Worm (Caenorhabditis elegans): Measurements from ENCODE around the gene Y37E11AL.12.

The Y37E11AL.12 gene

DNA sequence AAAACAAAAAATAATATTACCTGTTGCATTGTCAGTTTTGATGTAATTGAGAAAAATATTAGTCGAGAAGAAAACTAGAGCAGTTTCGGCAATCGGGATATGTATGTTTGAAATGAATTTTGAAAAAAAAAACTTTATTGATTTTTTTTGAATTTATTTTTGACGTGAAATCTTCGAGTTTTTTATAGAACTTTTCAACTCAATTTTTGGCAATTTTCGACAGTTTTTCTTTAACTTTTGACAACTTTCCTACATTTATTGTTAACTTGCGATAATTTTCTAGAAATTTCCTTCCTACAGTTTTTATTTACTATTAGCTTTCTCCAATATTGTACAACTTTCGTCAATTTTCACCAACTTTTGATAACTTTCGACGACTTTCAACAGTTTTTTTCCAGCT is at the start of gene Y37E11AL.12:
Y37E11AL.12 (minus strand) TSS at position 101 of the 400 bp plus-strand sequence.
- TF ChIP-seq unc-62 (GFP tag; optimal IDR thresholded peaks at IDR 0.05), result no peak

DNA sequence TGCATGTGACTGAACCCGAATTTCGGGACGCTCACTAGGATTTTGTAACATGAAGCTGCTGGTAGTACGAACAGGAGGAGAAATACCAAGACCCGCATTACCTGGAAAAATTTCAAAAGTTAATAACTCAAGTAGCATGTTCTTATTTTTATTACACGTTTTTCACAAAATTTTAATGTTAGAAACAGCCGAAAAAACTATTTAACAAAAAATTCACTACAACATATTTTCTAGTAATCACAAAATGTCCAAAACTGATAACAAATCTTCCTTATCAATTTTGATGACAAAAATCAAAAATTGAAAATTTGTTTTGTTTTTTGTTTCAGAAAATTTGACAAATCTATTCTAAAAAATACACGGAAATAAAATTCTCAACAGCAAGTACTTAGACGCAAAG is 49.2 kb upstream of the Y37E11AL.12 start, which contains the start of gene ugt-45:
ugt-45 (minus strand) TSS at position 101 of the 400 bp plus-strand sequence.
- no peak for TF ChIP-seq unc-62 (GFP tag; optimal IDR thresholded peaks at IDR 0.05)

DNA sequence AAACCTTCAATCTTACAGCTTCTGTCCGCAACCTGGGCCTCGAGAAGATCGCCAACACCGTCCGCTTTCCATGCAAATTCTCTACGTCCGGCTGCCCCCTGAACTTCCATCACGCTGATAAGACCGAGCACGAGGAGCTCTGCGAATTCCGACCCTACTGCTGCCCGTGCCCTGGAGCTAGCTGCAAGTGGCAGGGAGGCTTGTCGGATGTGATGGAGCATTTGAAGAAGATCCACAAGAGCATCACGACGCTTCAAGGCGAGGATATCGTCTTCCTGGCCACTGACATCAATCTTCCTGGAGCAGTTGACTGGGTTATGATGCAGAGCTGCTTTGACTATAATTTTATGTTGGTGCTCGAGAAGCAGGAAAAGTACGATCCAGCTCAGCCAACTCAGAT is 44.0 kb upstream of the Y37E11AL.12 start:
- no peak for TF ChIP-seq unc-62 (GFP tag; optimal IDR thresholded peaks at IDR 0.05)

DNA sequence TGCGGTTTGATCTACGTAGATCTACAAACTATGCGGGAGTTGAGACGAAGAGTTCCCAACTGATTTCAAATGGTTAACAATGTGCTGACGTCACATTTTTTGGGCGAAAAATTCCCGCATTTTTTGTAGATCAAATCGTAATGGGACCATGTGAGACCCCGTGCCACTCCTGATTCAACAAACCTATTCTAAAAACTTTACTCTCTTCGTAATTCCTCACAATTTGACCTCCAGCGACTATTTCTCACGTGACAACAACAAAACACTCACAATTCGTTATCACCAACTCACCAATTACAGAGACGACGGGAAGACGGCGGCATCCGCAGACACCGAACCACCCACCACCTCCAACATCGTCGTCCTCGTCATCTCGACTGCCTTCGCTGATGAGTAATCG is 42.0 kb upstream of the Y37E11AL.12 start, which contains the start of gene siah-1:
siah-1 (plus strand) TSS at position 301 of the 400 bp plus-strand sequence.
- no peak for TF ChIP-seq unc-62 (GFP tag; optimal IDR thresholded peaks at IDR 0.05)

DNA sequence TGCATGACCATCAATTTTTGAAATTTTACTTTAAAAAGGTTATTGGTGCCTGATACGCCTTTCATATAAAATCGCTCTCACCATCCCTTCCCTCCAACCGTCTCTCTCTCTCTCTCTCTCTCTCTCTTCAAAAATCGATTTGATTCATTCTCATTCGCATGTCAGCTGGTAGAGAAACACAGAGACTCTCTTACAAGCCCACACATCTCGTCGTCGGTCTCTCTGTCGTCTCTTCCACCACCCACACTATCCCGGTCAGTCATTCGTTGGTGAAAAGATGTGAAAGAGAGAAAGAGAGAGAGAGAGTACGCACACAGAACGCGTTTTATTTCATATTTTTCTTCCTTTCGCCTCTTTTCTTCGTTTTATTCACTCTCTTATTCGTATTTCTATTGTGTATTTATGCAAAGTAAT is 40.6 kb upstream of the Y37E11AL.12 start:
- TF ChIP-seq unc-62 (GFP tag; optimal IDR thresholded peaks at IDR 0.05), result no peak

DNA sequence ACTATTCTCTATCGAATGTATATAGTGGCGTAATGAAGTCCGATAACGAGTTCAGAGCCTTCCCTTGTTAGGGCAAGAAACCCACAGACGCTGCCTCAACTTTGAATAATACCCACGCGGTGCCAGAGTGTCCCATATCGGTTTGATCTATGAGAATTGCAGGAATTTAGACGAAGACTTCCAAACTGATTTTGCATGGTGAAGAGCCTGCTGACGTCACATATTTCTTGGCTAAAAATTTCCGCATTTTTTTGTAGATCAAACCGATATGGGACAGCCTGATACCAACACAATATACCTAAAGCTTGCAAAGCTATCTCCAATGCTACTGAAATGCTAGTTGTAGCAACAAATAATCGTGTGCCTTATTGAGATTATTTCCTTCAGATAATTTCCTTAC is 40.1 kb upstream of the Y37E11AL.12 start:
- no peak for TF ChIP-seq unc-62 (GFP tag; optimal IDR thresholded peaks at IDR 0.05)

DNA sequence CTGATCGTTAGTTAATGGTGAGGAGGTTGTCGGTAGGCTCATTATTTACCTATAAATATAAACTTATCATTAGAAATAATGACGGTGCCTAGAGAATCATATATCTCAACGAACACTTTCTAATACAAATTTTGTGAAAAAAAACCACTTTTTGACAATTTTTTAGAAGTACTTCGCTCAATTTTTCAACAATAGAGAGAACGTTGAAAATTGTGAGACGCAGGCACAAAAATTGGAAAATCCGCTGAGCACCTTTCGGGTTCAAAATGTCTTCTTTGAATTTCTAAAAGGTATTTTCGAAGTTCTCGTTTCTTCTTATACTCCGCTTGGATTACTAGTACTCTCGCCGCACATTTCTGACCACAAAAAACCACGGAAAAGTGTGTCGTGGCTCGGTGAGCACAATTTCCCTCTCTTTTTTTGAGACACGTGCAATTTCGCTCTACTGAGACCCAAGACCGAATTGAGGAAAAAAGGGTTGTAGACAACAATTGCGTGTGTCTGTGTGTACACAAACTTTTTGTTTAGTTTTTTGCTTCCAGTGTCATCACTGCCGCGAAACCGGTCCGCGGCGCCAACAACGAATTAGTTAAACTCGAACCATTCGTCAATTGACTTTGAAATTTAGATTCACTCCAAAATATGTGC is 39.2 kb upstream of the Y37E11AL.12 start, which contains the start of gene nape-1:
nape-1 (minus strand) TSS at position 51 of the 648 bp plus-strand sequence.
- TF ChIP-seq unc-62 (GFP tag; optimal IDR thresholded peaks at IDR 0.05), result no peak

DNA sequence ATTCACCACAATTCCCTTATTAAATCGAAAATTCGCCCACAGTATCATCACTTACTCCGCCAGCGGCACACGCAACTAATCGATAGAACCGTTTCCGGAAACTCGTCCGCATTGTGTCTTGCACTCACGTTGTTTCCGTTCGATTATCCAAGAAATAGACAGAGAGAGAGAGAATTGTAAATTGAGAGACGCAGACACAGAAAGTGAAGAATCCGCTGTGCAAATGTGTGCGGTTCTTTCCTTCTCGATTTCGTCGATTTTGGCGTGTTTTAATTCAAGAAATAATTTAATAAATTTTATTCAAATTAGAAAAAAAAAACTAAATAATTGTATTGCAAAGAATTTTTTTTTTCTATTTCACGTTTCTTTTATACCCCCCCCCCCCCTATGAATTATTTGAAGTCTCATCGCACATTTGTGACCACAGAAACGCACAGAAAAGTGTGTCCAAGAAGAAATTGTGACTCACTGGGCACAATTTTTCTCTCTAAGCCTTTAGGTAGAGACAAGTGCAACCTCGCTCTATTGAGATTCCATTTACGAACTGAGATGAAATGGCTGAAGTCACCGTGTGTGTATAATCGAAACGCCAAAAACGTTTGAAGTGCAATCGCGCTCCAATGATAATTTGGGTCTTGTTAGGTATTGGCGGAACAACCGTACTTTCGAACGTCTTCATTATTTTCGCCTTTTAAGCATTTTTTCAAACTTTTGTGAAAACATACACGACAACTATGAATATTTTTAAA is 37.0 kb upstream of the Y37E11AL.12 start, which contains the start of gene nape-2:
nape-2 (minus strand) TSS at position 271 of the 749 bp plus-strand sequence.
- TF ChIP-seq unc-62 (GFP tag; optimal IDR thresholded peaks at IDR 0.05), result no peak

DNA sequence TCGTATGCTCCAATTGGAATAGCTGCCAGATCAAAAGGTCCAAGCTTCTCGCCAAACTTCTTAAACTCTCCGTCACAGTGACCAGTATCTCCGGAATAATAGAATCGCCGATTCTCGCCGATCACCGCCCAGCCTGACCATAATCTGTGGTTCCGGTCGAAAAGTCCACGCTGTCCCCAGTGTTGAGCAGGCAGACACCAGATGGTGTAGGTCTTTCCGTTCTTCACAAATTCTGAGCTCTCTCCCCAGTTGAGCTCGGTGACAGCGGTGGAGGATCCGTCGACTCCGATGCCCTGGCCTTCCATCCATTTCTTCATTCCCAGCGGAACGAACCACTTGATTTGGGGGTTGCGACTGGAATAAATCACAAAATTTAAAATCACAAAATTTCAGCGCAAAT is 34.5 kb upstream of the Y37E11AL.12 start:
- no peak for TF ChIP-seq unc-62 (GFP tag; optimal IDR thresholded peaks at IDR 0.05)

DNA sequence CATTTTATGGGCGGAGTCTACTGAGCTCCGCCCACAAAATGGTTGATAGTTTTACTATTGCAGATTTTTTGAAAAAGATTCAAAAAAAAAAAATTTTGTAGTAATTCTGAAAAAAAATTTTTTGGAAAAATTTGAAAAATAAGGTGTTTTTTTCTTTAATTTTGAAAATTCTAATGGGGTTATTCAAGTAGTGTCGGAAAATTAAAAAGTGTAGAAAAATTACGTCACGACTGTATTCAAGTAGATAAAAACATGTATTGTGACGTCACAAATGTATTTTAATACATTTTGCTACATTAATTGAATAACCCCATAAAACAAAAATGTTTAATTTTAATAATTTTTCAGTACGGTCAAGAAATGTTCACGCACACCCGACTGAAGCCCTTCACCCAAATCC is 31.5 kb upstream of the Y37E11AL.12 start:
- no peak for TF ChIP-seq unc-62 (GFP tag; optimal IDR thresholded peaks at IDR 0.05)

DNA sequence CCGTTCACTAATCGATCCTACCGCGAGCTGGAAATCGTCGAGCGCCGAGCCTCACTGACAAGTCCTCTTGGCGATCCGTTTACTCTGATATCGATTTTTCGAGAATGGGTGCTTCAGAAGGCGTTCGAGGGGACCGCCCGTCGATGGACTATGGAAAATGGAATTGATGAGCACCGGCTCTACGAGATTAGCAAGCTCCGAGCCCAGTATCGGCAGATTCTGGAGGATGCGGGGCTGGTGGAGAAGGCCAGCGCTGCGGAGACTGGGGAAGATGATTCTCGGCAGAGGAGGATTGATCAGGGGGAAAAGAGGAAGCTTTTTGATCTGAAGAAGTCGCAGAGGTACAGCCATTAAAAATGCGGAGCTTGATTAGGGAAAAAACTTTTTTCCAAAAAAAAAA is 29.6 kb upstream of the Y37E11AL.12 start:
- TF ChIP-seq unc-62 (GFP tag; optimal IDR thresholded peaks at IDR 0.05), result no peak

DNA sequence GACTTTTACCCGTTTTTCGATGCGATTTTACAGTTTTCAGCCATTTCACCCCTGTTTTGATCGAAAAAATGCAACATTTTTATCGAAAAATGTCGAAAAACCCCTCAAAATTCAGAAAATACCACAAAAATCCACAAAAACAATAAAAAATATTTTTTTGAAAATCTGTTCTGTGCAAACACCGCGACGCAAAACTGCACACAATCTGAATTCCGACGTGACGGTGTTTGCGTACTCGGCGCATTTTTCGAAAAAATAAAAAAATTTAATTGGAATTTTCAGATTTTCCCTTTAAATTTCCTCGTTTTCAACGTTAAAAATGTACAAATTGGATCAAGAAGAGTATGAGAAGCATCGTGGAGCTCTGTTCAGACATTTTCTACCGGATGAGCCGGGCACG is 24.1 kb upstream of the Y37E11AL.12 start, which contains the start of gene smgl-2:
smgl-2 (plus strand) TSS at position 320 of the 400 bp plus-strand sequence.
- no peak for TF ChIP-seq unc-62 (GFP tag; optimal IDR thresholded peaks at IDR 0.05)

DNA sequence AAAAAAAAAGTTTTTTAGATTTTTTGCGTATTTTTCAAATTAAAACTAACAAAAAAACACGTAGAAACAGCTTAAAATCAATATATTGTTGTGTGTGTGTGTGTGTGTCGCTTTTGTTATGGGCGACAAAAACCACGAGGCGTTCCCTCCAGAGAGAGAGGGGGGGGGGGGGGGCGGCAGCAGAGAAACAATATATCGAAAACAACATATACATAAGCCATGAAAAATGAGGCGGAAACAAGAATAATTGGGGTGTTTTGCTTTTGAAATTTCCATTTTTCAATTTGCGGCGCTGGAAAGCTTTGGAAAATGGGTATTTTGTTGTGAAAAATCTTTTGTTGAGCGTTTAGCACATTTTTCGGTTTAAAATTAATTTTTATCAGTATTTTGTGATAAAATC is 23.6 kb upstream of the Y37E11AL.12 start, which contains the start of gene Y37E11AM.2:
Y37E11AM.2 (minus strand) TSS at position 101 of the 400 bp plus-strand sequence.
- no peak for TF ChIP-seq unc-62 (GFP tag; optimal IDR thresholded peaks at IDR 0.05)

DNA sequence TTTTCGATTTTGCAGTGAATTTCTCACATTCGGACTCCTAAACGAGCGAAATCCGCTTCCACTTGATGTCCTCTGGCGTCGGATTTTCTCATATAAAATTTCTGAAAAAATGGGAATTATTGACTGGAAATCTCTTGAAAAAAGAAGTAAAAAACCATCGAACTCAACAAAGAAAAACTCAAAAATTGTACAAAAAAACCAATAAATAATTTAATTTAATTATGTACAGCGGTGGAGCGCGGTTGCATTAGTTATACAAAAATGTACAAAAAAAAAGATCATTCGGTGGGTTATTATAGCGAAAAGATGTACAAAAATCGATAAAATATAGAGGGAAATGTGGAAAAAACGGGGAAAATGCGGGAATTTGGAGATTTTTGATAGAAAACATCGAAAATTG is 20.9 kb upstream of the Y37E11AL.12 start, which contains the start of gene Y37E11AM.4:
Y37E11AM.4 (minus strand) TSS at position 101 of the 400 bp plus-strand sequence.
- TF ChIP-seq unc-62 (GFP tag; optimal IDR thresholded peaks at IDR 0.05), result no peak

DNA sequence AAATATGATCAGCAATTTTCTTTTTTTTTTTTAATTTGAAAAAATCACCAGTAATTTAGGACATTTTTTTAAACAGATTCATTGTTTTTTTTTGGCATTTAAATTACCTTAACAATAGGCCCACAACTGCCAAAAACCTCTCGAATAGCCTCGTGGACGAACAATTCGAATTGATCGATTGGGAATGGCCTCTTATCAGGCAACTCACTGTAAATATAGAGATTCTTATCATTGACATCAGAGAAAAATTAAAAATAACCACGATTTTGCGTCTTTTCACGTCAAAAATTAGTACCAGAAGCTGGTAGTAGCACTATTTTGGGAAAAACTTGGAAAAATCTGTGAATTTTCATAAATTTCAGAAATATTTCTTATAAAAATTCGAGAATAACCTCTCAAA is 20.2 kb upstream of the Y37E11AL.12 start:
- no peak for TF ChIP-seq unc-62 (GFP tag; optimal IDR thresholded peaks at IDR 0.05)

DNA sequence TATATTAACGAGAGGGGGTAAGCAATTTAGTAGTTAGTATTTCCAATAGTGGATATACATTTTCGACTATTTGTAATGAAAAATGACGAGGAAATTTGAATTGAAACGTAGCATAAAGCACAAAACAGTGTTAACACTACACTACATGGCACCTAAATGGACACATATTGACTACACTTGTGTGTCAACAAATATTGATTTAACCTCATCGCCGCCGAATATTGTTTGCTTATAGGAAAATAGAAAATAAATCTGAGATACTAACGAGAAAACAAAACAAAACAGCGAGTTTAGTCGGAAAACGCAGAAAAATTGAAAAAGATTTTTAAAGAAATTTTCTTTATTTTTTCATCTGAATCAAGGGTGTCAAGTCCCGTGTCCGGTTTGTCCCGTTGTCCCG is 18.9 kb upstream of the Y37E11AL.12 start:
- no peak for TF ChIP-seq unc-62 (GFP tag; optimal IDR thresholded peaks at IDR 0.05)

DNA sequence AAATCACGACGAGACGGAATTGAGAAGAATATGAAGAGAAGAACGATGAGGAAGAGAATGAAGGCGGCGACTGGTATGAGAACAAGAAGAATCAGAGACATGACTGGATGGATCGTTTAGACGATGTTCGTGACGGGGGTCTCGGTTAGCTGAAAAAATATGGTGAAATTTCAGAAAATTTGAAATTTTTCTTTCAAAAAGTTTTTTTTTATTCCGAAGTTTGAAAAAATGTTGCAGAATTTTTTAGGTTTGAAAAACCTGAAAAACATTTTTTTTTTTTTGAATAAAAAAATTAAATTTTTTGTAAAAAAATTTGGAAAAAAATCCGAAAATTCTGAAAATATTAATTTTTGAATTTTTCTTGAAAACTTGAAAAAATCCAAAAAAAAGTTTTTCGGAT is 17.3 kb upstream of the Y37E11AL.12 start, which contains the start of gene Y37E11AM.3:
Y37E11AM.3 (minus strand) TSS at position 101 of the 400 bp plus-strand sequence.
- TF ChIP-seq unc-62 (GFP tag; optimal IDR thresholded peaks at IDR 0.05), result no peak
